Worm (Caenorhabditis elegans) whole organism, young adult: ENCODE data around the gene wee-1.3.
A peak's percentile ranks its signal among the peaks of the same experiment; 100 is the strongest.

Source experiments
- C17E4.6 ChIP-seq: fragments of 200-800 bp; sonication (Bioruptor generic); IDR thresholded peaks from 2 replicates; pipeline ENCODE4 v1.3.6; 2022; ENCODE audit warnings: missing genetic modification reagents, missing genetic modification characterization, missing compliant biosample characterization
- F22D6.2 ChIP-seq: sonication (generic microtip); optimal IDR thresholded peaks from 2 replicates; lab custom pipeline; 2016; ENCODE audit warnings: mild to moderate bottlenecking, missing genetic modification characterization, missing compliant biosample characterization
- F37B4.10 ChIP-seq: fragments of 200-800 bp; sonication (Bioruptor generic); IDR thresholded peaks from 2 replicates; pipeline ENCODE4 v1.3.6; 2022; ENCODE audit warnings: missing genetic modification characterization, missing compliant biosample characterization
- F49E8.2 ChIP-seq: sonication (generic microtip); optimal IDR thresholded peaks from 3 replicates; lab custom pipeline; 2017; ENCODE audit warnings: missing genetic modification characterization, mild to moderate bottlenecking, missing compliant biosample characterization, antibody characterized with exemption, moderate library complexity; ENCODE audit not compliant: insufficient read depth
- F52B5.7 ChIP-seq: sonication (generic microtip); optimal IDR thresholded peaks from 2 replicates; lab custom pipeline; 2016; ENCODE audit warnings: mild to moderate bottlenecking, missing genetic modification characterization, missing compliant biosample characterization
- ama-1 ChIP-seq, 3 experiments: fragments of 150-350 bp in 1 of 3; sonication (generic microtip) in 2 of 3; optimal IDR thresholded peaks; 2 replicates each; lab custom pipeline; 2014 to 2018; ENCODE audit warnings: missing biosample characterization in 2 of 3, missing genetic modification characterization in 2 of 3, missing genetic modification reagents in 2 of 3
- die-1 ChIP-seq: sonication (generic microtip); optimal IDR thresholded peaks from 2 replicates; lab custom pipeline; 2016; ENCODE audit warnings: missing genotype, mild to moderate bottlenecking, missing genetic modification characterization, missing compliant biosample characterization
- dox-1 ChIP-seq: fragments of 200-800 bp; sonication (Bioruptor generic); IDR thresholded peaks from 2 replicates; pipeline ENCODE4 v1.3.6; 2022; ENCODE audit warnings: missing genetic modification reagents, missing genetic modification characterization, missing compliant biosample characterization
- efl-1 ChIP-seq: fragments of 150-350 bp; optimal IDR thresholded peaks from 2 replicates; lab custom pipeline; 2014; ENCODE audit warnings: missing biosample characterization, missing genetic modification reagents, missing genetic modification characterization
- egl-18 ChIP-seq: fragments of 200-800 bp; sonication (Bioruptor generic); IDR thresholded peaks from 2 replicates; pipeline ENCODE4 v1.3.6; 2022; ENCODE audit warnings: missing genetic modification reagents, missing genetic modification characterization, missing compliant biosample characterization
- gei-17 ChIP-seq: fragments of 200-800 bp; sonication (Bioruptor generic); optimal IDR thresholded peaks from 2 replicates; lab custom pipeline; 2018; ENCODE audit warnings: mild to moderate bottlenecking, missing genetic modification characterization, missing compliant biosample characterization
- him-1 ChIP-seq: sonication (generic microtip); optimal IDR thresholded peaks from 2 replicates; lab custom pipeline; 2016; ENCODE audit warnings: missing genotype, missing genetic modification reagents, missing genetic modification characterization, missing compliant biosample characterization
- hlh-12 ChIP-seq: sonication (generic microtip); optimal IDR thresholded peaks from 2 replicates; lab custom pipeline; 2016; ENCODE audit warnings: missing genetic modification characterization, missing compliant biosample characterization
- hmg-1.2 ChIP-seq: fragments of 200-800 bp; sonication (Bioruptor generic); IDR thresholded peaks from 2 replicates; pipeline ENCODE4 v1.3.6; 2022; ENCODE audit warnings: missing genetic modification reagents, missing genetic modification characterization, missing compliant biosample characterization
- let-526 ChIP-seq: fragments of 200-800 bp; sonication (Bioruptor generic); IDR thresholded peaks from 2 replicates; pipeline ENCODE4 v1.3.6; 2022; ENCODE audit warnings: missing genetic modification reagents, missing genetic modification characterization, missing compliant biosample characterization
- madf-10 ChIP-seq: sonication (generic microtip); optimal IDR thresholded peaks from 2 replicates; lab custom pipeline; 2016; ENCODE audit warnings: mild to moderate bottlenecking, missing genetic modification characterization, missing compliant biosample characterization
- madf-8 ChIP-seq: fragments of 200-800 bp; sonication (Bioruptor generic); conservative IDR thresholded peaks from 2 replicates; pipeline ENCODE4 v1.3.6; 2022; ENCODE audit warnings: missing genetic modification reagents, missing genetic modification characterization, missing compliant biosample characterization
- mcd-1 ChIP-seq: fragments of 200-800 bp; sonication (Bioruptor generic); IDR thresholded peaks from 2 replicates; pipeline ENCODE4 v1.3.6; 2022; ENCODE audit warnings: missing genetic modification reagents, missing genetic modification characterization, missing compliant biosample characterization
- mes-4 ChIP-seq: sonication (generic microtip); optimal IDR thresholded peaks from 2 replicates; lab custom pipeline; 2016; ENCODE audit warnings: missing genotype, missing genetic modification characterization, missing compliant biosample characterization
- nfya-2 ChIP-seq: fragments of 200-800 bp; sonication (Bioruptor generic); IDR thresholded peaks from 2 replicates; pipeline ENCODE4 v1.3.6; 2022; ENCODE audit warnings: missing genetic modification reagents, missing genetic modification characterization, missing compliant biosample characterization
- nfyb-1 ChIP-seq: fragments of 200-800 bp; sonication (Bioruptor generic); IDR thresholded peaks from 2 replicates; pipeline ENCODE4 v1.3.6; 2022; ENCODE audit warnings: missing genetic modification reagents, missing genetic modification characterization, missing compliant biosample characterization
- pbrm-1 ChIP-seq: fragments of 200-800 bp; sonication (Bioruptor generic); IDR thresholded peaks from 2 replicates; pipeline ENCODE4 v1.3.6; 2022; ENCODE audit warnings: missing genetic modification reagents, missing genetic modification characterization, missing compliant biosample characterization
- pha-4 ChIP-seq: fragments of 150-350 bp; sonication (generic microtip); optimal IDR thresholded peaks from 2 replicates; lab custom pipeline; 2014; ENCODE audit warnings: missing biosample characterization, missing genetic modification reagents, missing genetic modification characterization
- somi-1 ChIP-seq: fragments of 200-800 bp; sonication (Bioruptor generic); optimal IDR thresholded peaks from 2 replicates; lab custom pipeline; 2018; ENCODE audit warnings: mild to moderate bottlenecking, missing genetic modification characterization, missing compliant biosample characterization
- tbp1 ChIP-seq: fragments of 200-800 bp; sonication (Bioruptor generic); optimal IDR thresholded peaks from 2 replicates; lab custom pipeline; 2018; ENCODE audit warnings: mild to moderate bottlenecking, missing genetic modification characterization, missing compliant biosample characterization
- tlf-1 ChIP-seq: fragments of 200-800 bp; sonication (Bioruptor generic); optimal IDR thresholded peaks from 2 replicates; lab custom pipeline; 2018; ENCODE audit warnings: mild to moderate bottlenecking, missing genetic modification characterization, missing compliant biosample characterization
- xnd-1 ChIP-seq: sonication (generic microtip); optimal IDR thresholded peaks from 2 replicates; lab custom pipeline; 2016; ENCODE audit warnings: missing genotype, missing genetic modification reagents, missing genetic modification characterization, missing compliant biosample characterization
- zfh-2 ChIP-seq: fragments of 200-800 bp; sonication (Bioruptor generic); conservative IDR thresholded peaks from 2 replicates; pipeline ENCODE4 v1.3.6; 2022; ENCODE audit warnings: missing genetic modification reagents, missing genetic modification characterization, missing compliant biosample characterization
- ztf-22 ChIP-seq: fragments of 200-800 bp; sonication (Bioruptor generic); optimal IDR thresholded peaks from 2 replicates; lab custom pipeline; 2018; ENCODE audit warnings: mild to moderate bottlenecking, missing genetic modification characterization, moderate library complexity, missing compliant biosample characterization

wee-1.3 gene

ce11 chrII:9735785-9736184 is 19.5 kb upstream of the wee-1.3 start:
- TF ChIP-seq F49E8.2 (tag; lab: Kevin White, UChicago), result no peak
- no peak for TF ChIP-seq C17E4.6
- no peak for TF ChIP-seq nfya-2
- no peak for TF ChIP-seq let-526 (GFP tag; lab: Robert Waterston, UW)
- TF ChIP-seq madf-10, result no peak
- TF ChIP-seq, all 124 proteins: peak for 0

ce11 chrII:9731810-9732209 is 15.5 kb upstream of the wee-1.3 start, which contains the start of gene mab-3:
Gene mab-3, plus strand, starts transcription at chrII:9732137.
- TF ChIP-seq nfyb-1 (GFP tag; lab: Robert Waterston, UW), result peak; percentile 42; the same call in 1 of the 2 replicates
- TF ChIP-seq hmg-1.2 (GFP tag; lab: Robert Waterston, UW), result peak; percentile 76; the same call in 1 of the 2 replicates
- 0 out of 2 replicates have a peak, but pooled peaks have one; percentile 12 for TF ChIP-seq F37B4.10 (GFP tag; lab: Robert Waterston, UW)
- TF ChIP-seq dox-1, result peak; percentile 69
- TF ChIP-seq mcd-1 (GFP tag; lab: Robert Waterston, UW), result 0 out of 2 replicates have a peak, but pooled peaks have one; percentile 29
- peak; percentile 30; the same call in 1 of the 2 replicates for TF ChIP-seq zfh-2
- TF ChIP-seq, all 124 proteins: peak for 6; not testable (repeated sequence) for 118

- TF ChIP-seq zfh-2 (0 out of 2 replicates have a peak, but pooled peaks have one; percentile 12), F22D6.2 (tag; lab: Kevin White, UChicago) (no peak), hmg-1.2 (GFP tag; lab: Robert Waterston, UW) (peak; percentile 93), ztf-22 (GFP tag; lab: Kevin White, UChicago) (no peak), pbrm-1 (GFP tag; lab: Robert Waterston, UW) (no peak)
Observed at ce11 chrII:9729866-9730265, 13.6 kb upstream of the wee-1.3 start.

- TF ChIP-seq gei-17 (GFP tag; lab: Kevin White, UChicago), result no peak
Observed at ce11 chrII:9729196-9729595, 12.9 kb upstream of the wee-1.3 start.

ce11 chrII:9728506-9728905 is 12.2 kb upstream of the wee-1.3 start:
- peak; percentile 34 for TF ChIP-seq efl-1 (GFP tag; lab: Kevin White, UChicago)
- TF ChIP-seq hlh-12 (tag; lab: Kevin White, UChicago), result no peak
- TF ChIP-seq, all 124 proteins: peak for 1

ce11 chrII:9727192-9727699 is 11.0 kb upstream of the wee-1.3 start:
- TF ChIP-seq ama-1 (optimal IDR thresholded peaks at IDR 0.05; lab: Kevin White, UChicago), result no peak
- no peak for TF ChIP-seq ama-1 (GFP tag; optimal IDR thresholded peaks at IDR 0.05; lab: Kevin White, UChicago)
- TF ChIP-seq madf-8, result no peak
- TF ChIP-seq somi-1 (GFP tag; lab: Kevin White, UChicago), result no peak
- no peak for TF ChIP-seq F52B5.7 (tag; lab: Kevin White, UChicago)
- no peak for TF ChIP-seq xnd-1
- no peak for TF ChIP-seq mes-4 (tag; lab: Kevin White, UChicago)
- TF ChIP-seq him-1 (tag; lab: Kevin White, UChicago), result no peak
- TF ChIP-seq pha-4 (tag; lab: Kevin White, UChicago), result no peak
- TF ChIP-seq egl-18 (GFP tag; lab: Robert Waterston, UW), result no peak
- no peak for TF ChIP-seq die-1 (tag; lab: Kevin White, UChicago)
- no peak for TF ChIP-seq nfya-2
- TF ChIP-seq tbp1 (GFP tag; lab: Kevin White, UChicago), result no peak
- TF ChIP-seq tlf-1 (GFP tag; lab: Kevin White, UChicago), result no peak
